Worm (Caenorhabditis elegans): Measurements from ENCODE around the gene C38C3.3.

- TF ChIP-seq cog-1 (tag; optimal IDR thresholded peaks at IDR 0.05) (no peak), ztf-23 (GFP tag; IDR thresholded peaks at IDR 0.05) (no peak), ref-1 (GFP tag; conservative IDR thresholded peaks at IDR 0.05) (no peak), klf-2 (GFP tag; conservative IDR thresholded peaks at IDR 0.05) (no peak), flt-1 (GFP tag; IDR thresholded peaks at IDR 0.05) (no peak), tab-1 (GFP tag; IDR thresholded peaks at IDR 0.05) (no peak), T22C8.4 (GFP tag; IDR thresholded peaks at IDR 0.05) (no peak), med-1 (GFP tag; optimal IDR thresholded peaks at IDR 0.05; ENCODE audit: insufficient read depth) (no peak), ztf-29 (GFP tag; IDR thresholded peaks at IDR 0.05) (no peak)
Measured at ce11 chrV:1488642-1489041, 6.8 kb upstream of the C38C3.3 start.

Data from whole organism, midembryonic.